Fruit fly (Drosophila melanogaster): ENCODE data around the gene repo.

repo gene

dm6 chr3R:18242089-18242955 lies 6.3 kb downstream of the repo start, which contains the start of the genes CG7156 and 14-3-3epsilon (continued):
- TF ChIP-seq CG2712 (tag; optimal IDR thresholded peaks at IDR 0.05) (peak; percentile 63), pan (optimal IDR thresholded peaks at IDR 0.05) (no peak), pan (GFP tag; optimal IDR thresholded peaks at IDR 0.05 in 1 of 2, IDR thresholded peaks at IDR 0.05 in 1 of 2) (peak in 1 of 2 experiments; percentile 59), Scr (GFP tag; IDR thresholded peaks at IDR 0.05; ENCODE audit: partially characterized antibody) (peak; percentile 74), mam (GFP tag; optimal IDR thresholded peaks at IDR 0.05) (no peak), CG7745 (tag; optimal IDR thresholded peaks at IDR 0.05) (no peak), Fer1 (GFP tag; optimal IDR thresholded peaks at IDR 0.05) (peak; percentile 44), CG9817 (tag; optimal IDR thresholded peaks at IDR 0.05) (no peak), PHDP (tag; optimal IDR thresholded peaks at IDR 0.05) (peak; percentile 75), Dek (tag; optimal IDR thresholded peaks at IDR 0.05) (no peak), CG14667 (GFP tag; IDR thresholded peaks at IDR 0.05) (no peak), CG15011 (GFP tag; optimal IDR thresholded peaks at IDR 0.05) (no peak), mirr (GFP tag; optimal IDR thresholded peaks at IDR 0.05) (no peak), wdn (GFP tag; IDR thresholded peaks at IDR 0.05) (no peak), CG10979 (tag; optimal IDR thresholded peaks at IDR 0.05) (no peak), kni (GFP tag; optimal IDR thresholded peaks at IDR 0.05) (no peak), CG8944 (GFP tag; optimal IDR thresholded peaks at IDR 0.05) (no peak), CG3726 (GFP tag; IDR thresholded peaks at IDR 0.05) (no peak), trh (GFP tag; optimal IDR thresholded peaks at IDR 0.05) (no peak), ase (GFP tag; IDR thresholded peaks at IDR 0.05) (0 out of 3 replicates have a peak, but pooled peaks have one; percentile 5), GATAe (GFP tag; conservative IDR thresholded peaks at IDR 0.05) (no peak), CG5245 (GFP tag; optimal IDR thresholded peaks at IDR 0.05) (no peak), CG18476 (GFP tag; optimal IDR thresholded peaks at IDR 0.05) (no peak), CG10147 (GFP tag; optimal IDR thresholded peaks at IDR 0.05) (no peak), row (GFP tag; IDR thresholded peaks at IDR 0.05) (peak; percentile 35), phol (tag; optimal IDR thresholded peaks at IDR 0.05) (peak; percentile 82), ato (GFP tag; IDR thresholded peaks at IDR 0.05; ENCODE audit: partially characterized antibody) (no peak; the same call in 1 of the 2 replicates), Neu2 (GFP tag; optimal IDR thresholded peaks at IDR 0.05; ENCODE audit: borderline replicate concordance) (no peak)

dm6 chr3R:18243000-18243399 lies 7.0 kb downstream of the repo start:
- TF ChIP-seq Ravus (GFP tag; IDR thresholded peaks at IDR 0.05): no peak
- TF ChIP-seq stwl (tag; optimal IDR thresholded peaks at IDR 0.05): no peak
- no peak for TF ChIP-seq gt (GFP tag; IDR thresholded peaks at IDR 0.05)
- peak; percentile 27 for TF ChIP-seq nom (GFP tag; optimal IDR thresholded peaks at IDR 0.05)
- TF ChIP-seq CG12744 (GFP tag; optimal IDR thresholded peaks at IDR 0.05): no peak
- TF ChIP-seq CG14050 (GFP tag; IDR thresholded peaks at IDR 0.05): no peak
- TF ChIP-seq ci (GFP tag; IDR thresholded peaks at IDR 0.05): no peak
- TF ChIP-seq sob (GFP tag; IDR thresholded peaks at IDR 0.05): peak; percentile 2; the same call in 1 of the 2 replicates
- peak in 1 of 2 experiments; percentile 27 for TF ChIP-seq Trl (optimal IDR thresholded peaks at IDR 0.05)
- TF ChIP-seq Trl (GFP tag; optimal IDR thresholded peaks at IDR 0.05): no peak
- no peak for TF ChIP-seq tio (GFP tag; optimal IDR thresholded peaks at IDR 0.05)
- peak; percentile 48 for TF ChIP-seq sqz (GFP tag; optimal IDR thresholded peaks at IDR 0.05)
- TF ChIP-seq H2.0 (GFP tag; IDR thresholded peaks at IDR 0.05): no peak
- TF ChIP-seq Atf-2 (GFP tag; optimal IDR thresholded peaks at IDR 0.05): no peak
- TF ChIP-seq CG9215 (GFP tag; IDR thresholded peaks at IDR 0.05): no peak
- TF ChIP-seq otp (GFP tag; IDR thresholded peaks at IDR 0.05): no peak
- TF ChIP-seq pb (GFP tag; optimal IDR thresholded peaks at IDR 0.05): no peak
- TF ChIP-seq CG34422 (GFP tag; IDR thresholded peaks at IDR 0.05): no peak
- no peak for TF ChIP-seq luna (GFP tag; optimal IDR thresholded peaks at IDR 0.05)
- no peak for TF ChIP-seq slp2 (GFP tag; optimal IDR thresholded peaks at IDR 0.05)
- TF ChIP-seq HLH4C (GFP tag; IDR thresholded peaks at IDR 0.05; ENCODE audit: partially characterized antibody): 0 out of 3 replicates have a peak, but pooled peaks have one; percentile 11
- TF ChIP-seq Gug (GFP tag; IDR thresholded peaks at IDR 0.05): no peak
- TF ChIP-seq CG10654 (GFP tag; optimal IDR thresholded peaks at IDR 0.05): no peak
